Worm (Caenorhabditis elegans): Measurements from ENCODE around the gene syp-1.
A peak's percentile ranks its signal among the peaks of the same experiment; 100 is the strongest.

Gene syp-1

DNA sequence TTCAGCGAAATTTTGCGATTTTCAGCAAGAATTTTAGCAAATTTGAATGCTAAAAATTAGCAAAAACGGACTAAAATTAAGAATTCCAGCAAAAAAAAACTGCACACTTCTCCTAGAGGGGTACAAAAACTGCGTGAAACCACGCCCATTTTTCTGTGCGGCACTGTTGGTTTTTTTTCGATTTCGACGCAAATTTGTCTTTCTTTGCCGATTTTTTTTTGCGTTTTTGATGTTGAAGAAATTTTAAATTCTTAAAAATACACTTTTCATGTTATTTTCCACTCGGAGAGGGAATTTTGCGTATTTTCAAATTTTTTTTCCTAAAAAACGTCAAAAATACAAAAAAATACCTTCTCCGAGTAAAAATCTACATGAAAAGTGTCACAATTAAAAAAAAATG lies at the start of gene syp-1:
Gene syp-1, plus strand, starts transcription at position 301 of the 400 bp plus-strand sequence.
- TF ChIP-seq daf-12 (tag; optimal IDR thresholded peaks at IDR 0.05): no peak
- no peak for TF ChIP-seq hmg-11 (tag; optimal IDR thresholded peaks at IDR 0.05)
- TF ChIP-seq ztf-4 (tag; optimal IDR thresholded peaks at IDR 0.05): no peak
- no peak for TF ChIP-seq ztf-11 (tag; optimal IDR thresholded peaks at IDR 0.05)
- TF ChIP-seq lsy-12 (tag; optimal IDR thresholded peaks at IDR 0.05): no peak
- no peak for TF ChIP-seq lin-39 (tag; optimal IDR thresholded peaks at IDR 0.05)
- TF ChIP-seq sea-2 (GFP tag; optimal IDR thresholded peaks at IDR 0.05): no peak
- no peak for TF ChIP-seq nhr-12 (tag; optimal IDR thresholded peaks at IDR 0.05)
- no peak for TF ChIP-seq fos-1 (tag; optimal IDR thresholded peaks at IDR 0.05)
- TF ChIP-seq nhr-25 (tag; optimal IDR thresholded peaks at IDR 0.05): no peak
- TF ChIP-seq pha-4 (tag; optimal IDR thresholded peaks at IDR 0.05): no peak
- no peak for TF ChIP-seq R02D3.7 (tag; optimal IDR thresholded peaks at IDR 0.05)
- no peak for TF ChIP-seq skn-1 (tag; optimal IDR thresholded peaks at IDR 0.05)
- TF ChIP-seq mdl-1 (tag; optimal IDR thresholded peaks at IDR 0.05): no peak
- TF ChIP-seq fkh-10 (GFP tag; optimal IDR thresholded peaks at IDR 0.05): no peak
- TF ChIP-seq elt-2 (tag; optimal IDR thresholded peaks at IDR 0.05): no peak
- TF ChIP-seq ceh-9 (tag; optimal IDR thresholded peaks at IDR 0.05): no peak

DNA sequence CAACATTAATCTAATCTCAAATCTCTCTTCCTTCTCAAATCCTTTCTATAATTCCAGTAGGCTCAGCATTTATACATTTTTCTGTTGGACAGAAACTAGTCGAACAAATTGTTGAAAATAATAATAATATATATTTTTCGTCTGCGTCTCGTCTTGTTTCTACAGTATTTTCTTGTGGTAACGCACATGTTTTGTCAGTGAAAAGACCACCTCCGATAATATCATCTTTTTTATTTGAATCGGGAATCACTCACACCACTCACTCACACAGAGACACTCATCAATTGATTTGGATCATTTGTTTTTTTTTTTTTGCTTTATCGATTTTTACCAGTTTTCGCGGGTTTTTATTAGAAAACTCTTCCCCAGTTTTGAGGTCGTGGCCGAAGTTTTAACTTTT lies 49.4 kb upstream of the syp-1 start:
- TF ChIP-seq unc-39 (tag; optimal IDR thresholded peaks at IDR 0.05) (no peak), nhr-28 (tag; optimal IDR thresholded peaks at IDR 0.05) (no peak), ZK546.5 (tag; optimal IDR thresholded peaks at IDR 0.05) (no peak), ceh-82 (tag; optimal IDR thresholded peaks at IDR 0.05) (no peak), fos-1 (tag; optimal IDR thresholded peaks at IDR 0.05) (no peak), pha-4 (tag; optimal IDR thresholded peaks at IDR 0.05) (peak; percentile 6), mml-1 (tag; optimal IDR thresholded peaks at IDR 0.05) (no peak), daf-12 (tag; optimal IDR thresholded peaks at IDR 0.05) (no peak), elt-3 (tag; optimal IDR thresholded peaks at IDR 0.05) (no peak)

DNA sequence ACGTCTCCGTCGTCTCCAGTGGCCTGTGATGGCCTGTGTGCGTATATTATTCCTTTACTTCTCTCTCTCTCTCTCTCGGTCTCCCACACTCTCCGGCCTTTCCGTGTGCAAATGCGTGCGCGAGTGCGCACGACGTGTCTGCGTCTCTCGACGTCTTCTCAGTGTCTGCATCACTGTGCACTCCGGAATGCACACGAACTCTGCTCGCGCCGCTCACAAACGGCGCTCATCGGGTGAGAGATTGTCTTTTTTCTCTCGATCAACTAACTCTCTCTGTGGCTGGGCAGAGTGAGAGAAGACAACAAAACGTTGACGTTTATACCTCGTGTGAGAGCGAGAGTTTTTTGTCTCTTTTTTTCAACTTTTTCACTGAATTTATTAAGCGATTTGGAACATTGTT lies 48.1 kb upstream of the syp-1 start:
- TF ChIP-seq egl-5 (tag; optimal IDR thresholded peaks at IDR 0.05): peak; percentile 70
- peak; percentile 23 for TF ChIP-seq ceh-82 (tag; optimal IDR thresholded peaks at IDR 0.05)
- TF ChIP-seq nhr-25 (tag; optimal IDR thresholded peaks at IDR 0.05): peak; percentile 64
- TF ChIP-seq zag-1 (tag; optimal IDR thresholded peaks at IDR 0.05): no peak
- TF ChIP-seq nhr-77 (tag; optimal IDR thresholded peaks at IDR 0.05): no peak
- TF ChIP-seq jun-1 (tag; optimal IDR thresholded peaks at IDR 0.05): peak; percentile 96
- TF ChIP-seq nhr-12 (tag; optimal IDR thresholded peaks at IDR 0.05): no peak
- TF ChIP-seq eor-1 (tag; optimal IDR thresholded peaks at IDR 0.05): no peak
- peak; percentile 85 for TF ChIP-seq skn-1 (tag; optimal IDR thresholded peaks at IDR 0.05)
- TF ChIP-seq ztf-11 (tag; optimal IDR thresholded peaks at IDR 0.05): no peak
- peak; percentile 84 for TF ChIP-seq lsy-12 (tag; optimal IDR thresholded peaks at IDR 0.05)
- TF ChIP-seq nhr-11 (tag; optimal IDR thresholded peaks at IDR 0.05): no peak
- TF ChIP-seq ceh-28 (tag; optimal IDR thresholded peaks at IDR 0.05): peak; percentile 84
- TF ChIP-seq ama-1 (optimal IDR thresholded peaks at IDR 0.05): peak; percentile 34
- TF ChIP-seq egl-27 (tag; optimal IDR thresholded peaks at IDR 0.05): peak; percentile 71
- TF ChIP-seq ceh-16 (tag; optimal IDR thresholded peaks at IDR 0.05): no peak
- no peak for TF ChIP-seq ceh-9 (tag; optimal IDR thresholded peaks at IDR 0.05)
- peak; percentile 83 for TF ChIP-seq nhr-23 (tag; optimal IDR thresholded peaks at IDR 0.05)
- peak; percentile 86 for TF ChIP-seq elt-2 (tag; optimal IDR thresholded peaks at IDR 0.05)
- no peak for TF ChIP-seq daf-12 (tag; optimal IDR thresholded peaks at IDR 0.05)
- TF ChIP-seq tbx-2 (tag; optimal IDR thresholded peaks at IDR 0.05): peak; percentile 56
- TF ChIP-seq mml-1 (tag; optimal IDR thresholded peaks at IDR 0.05): no peak
- TF ChIP-seq R02D3.7 (tag; optimal IDR thresholded peaks at IDR 0.05): peak; percentile 72
- no peak for TF ChIP-seq unc-39 (tag; optimal IDR thresholded peaks at IDR 0.05)
- peak; percentile 52 for TF ChIP-seq snpc-4 (tag; optimal IDR thresholded peaks at IDR 0.05)
- TF ChIP-seq aly-2 (tag; optimal IDR thresholded peaks at IDR 0.05): no peak
- peak; percentile 91 for TF ChIP-seq pqm-1 (tag; optimal IDR thresholded peaks at IDR 0.05)
- peak; percentile 60 for TF ChIP-seq nhr-43 (tag; optimal IDR thresholded peaks at IDR 0.05; ENCODE audit: poor library complexity, severe bottlenecking)
- TF ChIP-seq mdl-1 (tag; optimal IDR thresholded peaks at IDR 0.05): peak; percentile 58
- peak; percentile 96 for TF ChIP-seq nfya-1 (tag; optimal IDR thresholded peaks at IDR 0.05; ENCODE audit: insufficient read depth)
- no peak for TF ChIP-seq nhr-76 (tag; optimal IDR thresholded peaks at IDR 0.05)
- TF ChIP-seq fos-1 (tag; optimal IDR thresholded peaks at IDR 0.05): no peak
- peak; percentile 99 for TF ChIP-seq hmg-11 (tag; optimal IDR thresholded peaks at IDR 0.05)
- peak; percentile 87 for TF ChIP-seq fkh-10 (GFP tag; optimal IDR thresholded peaks at IDR 0.05)
- no peak for TF ChIP-seq fkh-2 (tag; optimal IDR thresholded peaks at IDR 0.05)
- no peak for TF ChIP-seq nhr-237 (tag; optimal IDR thresholded peaks at IDR 0.05)
- TF ChIP-seq nhr-28 (tag; optimal IDR thresholded peaks at IDR 0.05): no peak
- no peak for TF ChIP-seq nhr-67 (tag; optimal IDR thresholded peaks at IDR 0.05)
- TF ChIP-seq ztf-4 (tag; optimal IDR thresholded peaks at IDR 0.05): no peak
- peak; percentile 81 for TF ChIP-seq pha-4 (tag; optimal IDR thresholded peaks at IDR 0.05)
- no peak for TF ChIP-seq sea-2 (GFP tag; optimal IDR thresholded peaks at IDR 0.05)
- TF ChIP-seq elt-1 (tag; optimal IDR thresholded peaks at IDR 0.05): no peak
- TF ChIP-seq elt-3 (tag; optimal IDR thresholded peaks at IDR 0.05): no peak
- peak; percentile 68 for TF ChIP-seq lin-15B (tag; optimal IDR thresholded peaks at IDR 0.05)
- TF ChIP-seq lin-39 (tag; optimal IDR thresholded peaks at IDR 0.05): peak; percentile 92
- no peak for TF ChIP-seq ZK546.5 (tag; optimal IDR thresholded peaks at IDR 0.05)
- TF ChIP-seq unc-62 (GFP tag; optimal IDR thresholded peaks at IDR 0.05): peak; percentile 13
